Worm (Caenorhabditis elegans): ENCODE results near the gene pes-5.

ce11 chrII:11842766-11843165, 12.9 kb upstream of the pes-5 start:
- TF ChIP-seq Y53G8AR.9 (GFP tag; conservative IDR thresholded peaks at IDR 0.05) (no peak), madf-3 (GFP tag; IDR thresholded peaks at IDR 0.05) (no peak), aptf-2 (GFP tag; conservative IDR thresholded peaks at IDR 0.05) (no peak), snpc-3.4 (tag; optimal IDR thresholded peaks at IDR 0.05) (no peak), pha-4 (tag; optimal IDR thresholded peaks at IDR 0.05) (no peak), ama-1 (optimal IDR thresholded peaks at IDR 0.05) (no peak), ama-1 (GFP tag; optimal IDR thresholded peaks at IDR 0.05) (no peak), ceh-27 (GFP tag; optimal IDR thresholded peaks at IDR 0.05) (no peak), lin-35 (GFP tag; optimal IDR thresholded peaks at IDR 0.05) (no peak)

Data from whole organism, young adult.